Worm (Caenorhabditis elegans) whole organism, young adult: ENCODE results near the gene atf-6.

Source experiments
- B0019.2 ChIP-seq: fragments of 200-800 bp; sonication (Bioruptor generic); conservative IDR thresholded peaks from 2 replicates; pipeline ENCODE4 v1.3.6; 2022; ENCODE audit warnings: missing genetic modification reagents, missing genetic modification characterization, missing compliant biosample characterization
- B0336.3 ChIP-seq: fragments of 200-800 bp; sonication (Bioruptor generic); IDR thresholded peaks from 2 replicates; pipeline ENCODE4 v1.3.6; 2022; ENCODE audit warnings: missing genetic modification characterization, missing compliant biosample characterization
- C06A6.2 ChIP-seq: fragments of 200-800 bp; sonication (Bioruptor generic); conservative IDR thresholded peaks from 2 replicates; pipeline ENCODE4 v1.3.6; 2022; ENCODE audit warnings: missing genetic modification characterization, missing compliant biosample characterization
- C17E4.6 ChIP-seq: fragments of 200-800 bp; sonication (Bioruptor generic); IDR thresholded peaks from 2 replicates; pipeline ENCODE4 v1.3.6; 2022; ENCODE audit warnings: missing genetic modification reagents, missing genetic modification characterization, missing compliant biosample characterization
- D2030.7 ChIP-seq: fragments of 200-800 bp; sonication (Bioruptor generic); IDR thresholded peaks from 2 replicates; pipeline ENCODE4 v1.3.6; 2022; ENCODE audit warnings: missing genetic modification reagents, missing genetic modification characterization, missing compliant biosample characterization
- F23B12.7 ChIP-seq: sonication (generic microtip); optimal IDR thresholded peaks from 2 replicates; lab custom pipeline; 2017; ENCODE audit warnings: missing genetic modification characterization, mild to moderate bottlenecking, missing compliant biosample characterization, antibody characterized with exemption, moderate library complexity; ENCODE audit not compliant: insufficient read depth
- F33H1.4 ChIP-seq: fragments of 200-800 bp; sonication (Bioruptor generic); IDR thresholded peaks from 2 replicates; pipeline ENCODE4 v1.3.6; 2022; ENCODE audit warnings: missing genetic modification reagents, missing genetic modification characterization, missing compliant biosample characterization
- F37B4.10 ChIP-seq: fragments of 200-800 bp; sonication (Bioruptor generic); IDR thresholded peaks from 2 replicates; pipeline ENCODE4 v1.3.6; 2022; ENCODE audit warnings: missing genetic modification characterization, missing compliant biosample characterization
- K11D2.4 ChIP-seq: fragments of 200-800 bp; sonication (Bioruptor generic); IDR thresholded peaks from 2 replicates; pipeline ENCODE4 v1.3.6; 2022; ENCODE audit warnings: missing genetic modification reagents, missing genetic modification characterization, missing compliant biosample characterization
- Y67H2A.10 ChIP-seq: fragments of 200-800 bp; sonication (Bioruptor generic); conservative IDR thresholded peaks from 2 replicates; pipeline ENCODE4 v1.3.6; 2022; ENCODE audit warnings: missing genetic modification reagents, missing genetic modification characterization, missing compliant biosample characterization
- atf-7 ChIP-seq: sonication (generic microtip); optimal IDR thresholded peaks from 2 replicates; lab custom pipeline; 2017; ENCODE audit warnings: mild to moderate bottlenecking, missing genetic modification characterization, missing compliant biosample characterization
- attf-5 ChIP-seq: fragments of 200-800 bp; sonication (Bioruptor generic); optimal IDR thresholded peaks from 2 replicates; lab custom pipeline; 2018; ENCODE audit warnings: mild to moderate bottlenecking, missing genetic modification characterization, missing compliant biosample characterization
- ceh-58 ChIP-seq: fragments of 200-800 bp; sonication (Bioruptor generic); IDR thresholded peaks from 2 replicates; pipeline ENCODE4 v1.3.6; 2022; ENCODE audit warnings: missing genetic modification characterization, missing compliant biosample characterization
- ceh-79 ChIP-seq: sonication (generic microtip); optimal IDR thresholded peaks from 2 replicates; lab custom pipeline; 2017; ENCODE audit warnings: mild to moderate bottlenecking, missing genetic modification characterization, missing compliant biosample characterization
- chd-7 ChIP-seq: sonication (generic microtip); optimal IDR thresholded peaks from 2 replicates; lab custom pipeline; 2016; ENCODE audit warnings: mild to moderate bottlenecking, missing genetic modification characterization, moderate library complexity, missing compliant biosample characterization
- egl-18 ChIP-seq: fragments of 200-800 bp; sonication (Bioruptor generic); IDR thresholded peaks from 2 replicates; pipeline ENCODE4 v1.3.6; 2022; ENCODE audit warnings: missing genetic modification reagents, missing genetic modification characterization, missing compliant biosample characterization
- egrh-3 ChIP-seq: fragments of 200-800 bp; sonication (Bioruptor generic); IDR thresholded peaks from 2 replicates; pipeline ENCODE4 v1.3.6; 2022; ENCODE audit warnings: missing genetic modification reagents, missing genetic modification characterization, missing compliant biosample characterization
- fkh-3 ChIP-seq: sonication (generic microtip); optimal IDR thresholded peaks from 2 replicates; lab custom pipeline; 2016; ENCODE audit warnings: mild to moderate bottlenecking, missing genetic modification characterization, missing compliant biosample characterization
- gei-17 ChIP-seq: fragments of 200-800 bp; sonication (Bioruptor generic); optimal IDR thresholded peaks from 2 replicates; lab custom pipeline; 2018; ENCODE audit warnings: mild to moderate bottlenecking, missing genetic modification characterization, missing compliant biosample characterization
- him-1 ChIP-seq: sonication (generic microtip); optimal IDR thresholded peaks from 2 replicates; lab custom pipeline; 2016; ENCODE audit warnings: missing genotype, missing genetic modification reagents, missing genetic modification characterization, missing compliant biosample characterization
- hmg-20 ChIP-seq: fragments of 200-800 bp; sonication (Bioruptor generic); IDR thresholded peaks from 2 replicates; pipeline ENCODE4 v1.3.6; 2022; ENCODE audit warnings: missing genetic modification reagents, missing genetic modification characterization, missing compliant biosample characterization
- hrde-1 ChIP-seq: sonication (generic microtip); optimal IDR thresholded peaks from 2 replicates; lab custom pipeline; 2016; ENCODE audit warnings: missing genetic modification characterization, mild to moderate bottlenecking, missing compliant biosample characterization, moderate library complexity, missing genotype, missing genetic modification reagents, borderline replicate concordance
- hsf-1 ChIP-seq: fragments of 200-800 bp; sonication (Bioruptor generic); IDR thresholded peaks from 2 replicates; pipeline ENCODE4 v1.3.6; 2022; ENCODE audit warnings: missing genetic modification reagents, missing genetic modification characterization, missing compliant biosample characterization
- let-607 ChIP-seq, 2 experiments: fragments of 200-800 bp in 1 of 2; sonication (Bioruptor generic) in 1 of 2; sonication (generic microtip) in 1 of 2; optimal IDR thresholded peaks; 2 replicates each; lab custom pipeline; 2016 to 2018; ENCODE audit warnings: mild to moderate bottlenecking in 2 of 2, missing compliant biosample characterization in 2 of 2, missing genetic modification characterization in 2 of 2, moderate library complexity in 2 of 2, missing genotype in 1 of 2
- lin-26 ChIP-seq: fragments of 200-800 bp; sonication (Bioruptor generic); IDR thresholded peaks from 2 replicates; pipeline ENCODE4 v1.3.6; 2022; ENCODE audit warnings: missing genetic modification reagents, missing genetic modification characterization, missing compliant biosample characterization
- lin-35 ChIP-seq, 3 experiments: fragments of 150-350 bp in 2 of 3; sonication (generic microtip) in 1 of 3; optimal IDR thresholded peaks; 2 replicates each; lab custom pipeline; 2014 to 2018; ENCODE audit warnings: missing biosample characterization in 3 of 3, missing genetic modification characterization in 3 of 3, missing genetic modification reagents in 3 of 3
- lin-54 ChIP-seq: fragments of 200-800 bp; sonication (Bioruptor generic); optimal IDR thresholded peaks from 2 replicates; lab custom pipeline; 2018; ENCODE audit warnings: mild to moderate bottlenecking, missing genetic modification characterization, missing compliant biosample characterization
- madf-10 ChIP-seq: sonication (generic microtip); optimal IDR thresholded peaks from 2 replicates; lab custom pipeline; 2016; ENCODE audit warnings: mild to moderate bottlenecking, missing genetic modification characterization, missing compliant biosample characterization
- madf-3 ChIP-seq: fragments of 200-800 bp; sonication (Bioruptor generic); IDR thresholded peaks from 2 replicates; pipeline ENCODE4 v1.3.6; 2022; ENCODE audit warnings: missing genetic modification reagents, missing genetic modification characterization, missing compliant biosample characterization
- nfya-1 ChIP-seq: sonication (generic microtip); optimal IDR thresholded peaks from 2 replicates; lab custom pipeline; 2017; ENCODE audit warnings: antibody characterized with exemption, missing compliant biosample characterization, missing genetic modification characterization, borderline replicate concordance; ENCODE audit not compliant: insufficient read depth
- nfyb-1 ChIP-seq: fragments of 200-800 bp; sonication (Bioruptor generic); IDR thresholded peaks from 2 replicates; pipeline ENCODE4 v1.3.6; 2022; ENCODE audit warnings: missing genetic modification reagents, missing genetic modification characterization, missing compliant biosample characterization
- nhr-80 ChIP-seq: sonication (generic microtip); optimal IDR thresholded peaks from 2 replicates; lab custom pipeline; 2016; ENCODE audit warnings: missing genetic modification characterization, missing compliant biosample characterization
- rcor-1 ChIP-seq: fragments of 200-800 bp; sonication (Bioruptor generic); IDR thresholded peaks from 2 replicates; pipeline ENCODE4 v1.3.6; 2022; ENCODE audit warnings: missing genetic modification reagents, missing genetic modification characterization, missing compliant biosample characterization
- rpc-1 ChIP-seq, 2 experiments: fragments of 150-350 bp in 1 of 2; sonication (generic microtip) in 1 of 2; optimal IDR thresholded peaks; 2 replicates each; lab custom pipeline; 2014 to 2018; ENCODE audit warnings: missing biosample characterization in 1 of 2, missing genetic modification characterization in 1 of 2, missing genetic modification reagents in 1 of 2, missing genotype in 1 of 2
- sea-2 ChIP-seq: fragments of 200-800 bp; sonication (Bioruptor generic); IDR thresholded peaks from 2 replicates; pipeline ENCODE4 v1.3.6; 2022; ENCODE audit warnings: missing genetic modification characterization, missing compliant biosample characterization
- snpc-1.1 ChIP-seq: sonication (generic microtip); optimal IDR thresholded peaks from 2 replicates; lab custom pipeline; 2017; ENCODE audit warnings: missing genetic modification characterization, mild to moderate bottlenecking, missing compliant biosample characterization, antibody characterized with exemption, moderate library complexity, missing genotype, missing genetic modification reagents; ENCODE audit not compliant: insufficient read depth
- tlf-1 ChIP-seq: fragments of 200-800 bp; sonication (Bioruptor generic); optimal IDR thresholded peaks from 2 replicates; lab custom pipeline; 2018; ENCODE audit warnings: mild to moderate bottlenecking, missing genetic modification characterization, missing compliant biosample characterization
- zfh-2 ChIP-seq: fragments of 200-800 bp; sonication (Bioruptor generic); conservative IDR thresholded peaks from 2 replicates; pipeline ENCODE4 v1.3.6; 2022; ENCODE audit warnings: missing genetic modification reagents, missing genetic modification characterization, missing compliant biosample characterization
- ztf-18 ChIP-seq: sonication (generic microtip); optimal IDR thresholded peaks from 2 replicates; lab custom pipeline; 2016; ENCODE audit warnings: missing genotype, mild to moderate bottlenecking, missing genetic modification characterization, missing compliant biosample characterization
- ztf-22 ChIP-seq: fragments of 200-800 bp; sonication (Bioruptor generic); optimal IDR thresholded peaks from 2 replicates; lab custom pipeline; 2018; ENCODE audit warnings: mild to moderate bottlenecking, missing genetic modification characterization, moderate library complexity, missing compliant biosample characterization

Gene atf-6

DNA sequence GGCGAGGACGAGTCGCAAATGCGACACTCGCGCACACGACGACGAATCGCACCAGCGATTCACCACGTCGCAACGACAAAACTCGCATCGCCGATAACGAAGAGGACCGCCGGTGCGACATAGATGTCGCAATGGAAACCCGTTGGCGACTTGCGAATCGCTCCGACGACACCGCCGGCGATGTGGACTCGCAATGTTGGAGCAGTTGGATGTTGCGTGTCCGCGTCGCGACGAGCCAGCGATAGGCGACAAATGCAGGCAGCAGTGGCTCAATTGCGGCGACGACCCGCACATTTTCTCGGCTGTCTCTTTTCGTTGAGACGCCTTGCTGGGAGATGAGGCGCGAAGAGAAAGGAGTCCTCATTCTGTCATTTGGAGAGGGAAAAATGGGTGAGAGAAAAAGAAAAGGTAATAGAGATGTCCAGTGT is 28.6 kb upstream of the atf-6 start (continued):
- TF ChIP-seq C06A6.2 (GFP tag; lab: Robert Waterston, UW) (no peak), gei-17 (GFP tag; lab: Kevin White, UChicago) (peak; percentile 50), snpc-1.1 (tag; lab: Kevin White, UChicago) (no peak), ceh-58 (GFP tag; lab: Robert Waterston, UW) (no peak), him-1 (no peak), B0336.3 (GFP tag; lab: Robert Waterston, UW) (peak; percentile 58; the same call in 1 of the 2 replicates), attf-5 (GFP tag; lab: Kevin White, UChicago) (peak; percentile 57), egl-18 (GFP tag; lab: Robert Waterston, UW) (0 out of 2 replicates have a peak, but pooled peaks have one; percentile 3), atf-7 (tag; lab: Kevin White, UChicago) (peak; percentile 24), madf-3 (no peak), rpc-1 (optimal IDR thresholded peaks at IDR 0.05; lab: Kevin White, UChicago) (no peak), rpc-1 (tag; optimal IDR thresholded peaks at IDR 0.05; lab: Kevin White, UChicago) (no peak), ceh-79 (tag; lab: Kevin White, UChicago) (peak; percentile 11), hmg-20 (GFP tag; lab: Robert Waterston, UW) (no peak), madf-10 (peak; percentile 69), let-607 (tag; optimal IDR thresholded peaks at IDR 0.05; lab: Kevin White, UChicago) (peak; percentile 56 to 62), F23B12.7 (tag; lab: Kevin White, UChicago) (peak; percentile 52), fkh-3 (tag; lab: Kevin White, UChicago) (peak; percentile 12), lin-54 (GFP tag; lab: Kevin White, UChicago) (peak; percentile 29), lin-35 (GFP tag; optimal IDR thresholded peaks at IDR 0.05; lab: Kevin White, UChicago) (peak in 1 of 3 experiments; percentile 24), nfya-1 (tag; lab: Kevin White, UChicago) (no peak), tlf-1 (GFP tag; lab: Kevin White, UChicago) (no peak), F37B4.10 (GFP tag; lab: Robert Waterston, UW) (no peak), D2030.7 (GFP tag; lab: Robert Waterston, UW) (no peak), F33H1.4 (GFP tag; lab: Robert Waterston, UW) (no peak), chd-7 (tag; lab: Kevin White, UChicago) (peak; percentile 53), egrh-3 (GFP tag; lab: Robert Waterston, UW) (peak; percentile 59; the same call in 1 of the 2 replicates), lin-26 (GFP tag; lab: Robert Waterston, UW) (peak; percentile 62; the same call in 1 of the 2 replicates), nfyb-1 (GFP tag; lab: Robert Waterston, UW) (peak; percentile 18; the same call in 1 of the 2 replicates), K11D2.4 (peak; percentile 56), B0019.2 (no peak), Y67H2A.10 (GFP tag; lab: Robert Waterston, UW) (no peak), hrde-1 (tag; lab: Kevin White, UChicago) (no peak), ztf-18 (tag; lab: Kevin White, UChicago) (peak; percentile 62), zfh-2 (peak; percentile 97), C17E4.6 (GFP tag; lab: Robert Waterston, UW) (no peak), nhr-80 (tag; lab: Kevin White, UChicago) (peak; percentile 44), ztf-22 (no peak), rcor-1 (peak; percentile 41; the same call in 1 of the 2 replicates), sea-2 (no peak), hsf-1 (GFP tag; lab: Robert Waterston, UW) (no peak)
